Fruit fly (Drosophila melanogaster) whole organism, embryonic: ENCODE data around the gene Theg.

Experiments
- CG10959 ChIP-seq: fragments of 200-800 bp; sonication (Bioruptor generic); IDR thresholded peaks from 2 replicates; pipeline ENCODE4 v1.3.6; 2022; ENCODE audit warnings: missing biosample characterization, missing genetic modification characterization
- CG11085 ChIP-seq: fragments of 200-800 bp; sonication (Bioruptor generic); IDR thresholded peaks from 2 replicates; pipeline ENCODE4 v1.3.6; 2022; ENCODE audit warnings: missing biosample characterization, missing genetic modification characterization
- CG12744 ChIP-seq: fragments of 200-800 bp; sonication (Bioruptor generic); optimal IDR thresholded peaks from 2 replicates; lab custom pipeline; 2016; ENCODE audit warnings: missing biosample characterization, missing genetic modification characterization
- CG13775 ChIP-seq: fragments of 200-800 bp; sonication (Bioruptor generic); optimal IDR thresholded peaks from 3 replicates; lab custom pipeline; 2017; ENCODE audit warnings: missing biosample characterization, mild to moderate bottlenecking, missing genetic modification characterization
- CG15269 ChIP-seq: fragments of 200-800 bp; sonication (Bioruptor generic); optimal IDR thresholded peaks from 2 replicates; lab custom pipeline; 2018; ENCODE audit warnings: missing biosample characterization, mild to moderate bottlenecking, missing genetic modification characterization, moderate library complexity
- CG15696 ChIP-seq: fragments of 200-800 bp; sonication (Bioruptor generic); optimal IDR thresholded peaks from 2 replicates; lab custom pipeline; 2019; ENCODE audit warnings: missing biosample characterization, mild to moderate bottlenecking, missing genetic modification characterization, moderate library complexity
- CG16815 ChIP-seq: fragments of 200-800 bp; sonication (Bioruptor generic); optimal IDR thresholded peaks from 3 replicates; lab custom pipeline; 2017; ENCODE audit warnings: missing biosample characterization, mild to moderate bottlenecking, missing genetic modification characterization
- CG31441 ChIP-seq: fragments of 200-800 bp; sonication (Bioruptor generic); IDR thresholded peaks from 2 replicates; pipeline ENCODE4 v1.3.6; 2022; ENCODE audit warnings: missing biosample characterization, missing genetic modification characterization
- CG32532 ChIP-seq: fragments of 200-800 bp; sonication (Bioruptor generic); IDR thresholded peaks from 2 replicates; pipeline ENCODE4 v1.3.6; 2022; ENCODE audit warnings: missing biosample characterization, missing genetic modification characterization
- CG4360 ChIP-seq: fragments of 200-800 bp; sonication (Bioruptor generic); IDR thresholded peaks from 2 replicates; pipeline ENCODE4 v1.3.6; 2022; ENCODE audit warnings: missing biosample characterization, missing genetic modification characterization
- CG6683 ChIP-seq: fragments of 200-800 bp; sonication (Bioruptor generic); optimal IDR thresholded peaks from 2 replicates; lab custom pipeline; 2017; ENCODE audit warnings: missing biosample characterization, mild to moderate bottlenecking, missing genetic modification characterization, missing genetic modification reagents
- CG6813 ChIP-seq: fragments of 200-800 bp; sonication (Bioruptor generic); optimal IDR thresholded peaks from 2 replicates; lab custom pipeline; 2017; ENCODE audit warnings: missing biosample characterization, missing genetic modification characterization, mild to moderate bottlenecking, moderate library complexity, missing genetic modification reagents
- CG7928 ChIP-seq: fragments of 200-800 bp; sonication (Bioruptor generic); optimal IDR thresholded peaks from 2 replicates; lab custom pipeline; 2017; ENCODE audit warnings: missing biosample characterization, mild to moderate bottlenecking, missing genetic modification characterization
- Chrac-16 ChIP-seq: fragments of 200-800 bp; sonication (Bioruptor generic); optimal IDR thresholded peaks from 3 replicates; lab custom pipeline; 2016; ENCODE audit warnings: missing biosample characterization, missing genetic modification characterization
- Dbx ChIP-seq: fragments of 200-800 bp; sonication (Bioruptor generic); IDR thresholded peaks from 3 replicates; pipeline ENCODE4 v1.3.6; 2022; ENCODE audit warnings: missing biosample characterization, missing genetic modification characterization
- Dfd ChIP-seq, 2 experiments: fragments of >200 bp; optimal IDR thresholded peaks; 2 replicates each; lab custom pipeline; 2017; ENCODE audit warnings: missing biosample characterization in 2 of 2, missing genetic modification characterization in 2 of 2
- Dref ChIP-seq: fragments of 200-800 bp; sonication (Bioruptor generic); IDR thresholded peaks from 2 replicates; pipeline ENCODE4 v1.3.6; 2022; ENCODE audit warnings: missing biosample characterization, missing genetic modification characterization
- HHEX ChIP-seq: fragments of 200-800 bp; sonication (Bioruptor generic); optimal IDR thresholded peaks from 3 replicates; lab custom pipeline; 2017; ENCODE audit warnings: missing biosample characterization, mild to moderate bottlenecking, missing genetic modification characterization, missing genetic modification reagents
- HLH3B ChIP-seq: fragments of 200-800 bp; sonication (Bioruptor generic); IDR thresholded peaks from 2 replicates; pipeline ENCODE4 v1.3.6; 2022; ENCODE audit warnings: missing biosample characterization, missing genetic modification characterization
- Hr51 ChIP-seq, 2 experiments: fragments of 200-800 bp; sonication (Bioruptor generic); optimal IDR thresholded peaks; 2 replicates in 1 of 2; 3 replicates in 1 of 2; lab custom pipeline; 2016 to 2018; ENCODE audit warnings: missing biosample characterization in 2 of 2, missing genetic modification characterization in 2 of 2, mild to moderate bottlenecking in 1 of 2, moderate library complexity in 1 of 2
- Jarid2 ChIP-seq: fragments of 200-800 bp; sonication (Bioruptor generic); optimal IDR thresholded peaks from 3 replicates; lab custom pipeline; 2017; ENCODE audit warnings: mild to moderate bottlenecking, missing biosample characterization, missing genetic modification reagents, missing genetic modification characterization
- Mad ChIP-seq: fragments of 200-800 bp; sonication (Bioruptor generic); optimal IDR thresholded peaks from 2 replicates; lab custom pipeline; 2016; ENCODE audit warnings: missing biosample characterization, missing genetic modification characterization
- NFAT ChIP-seq: fragments of 200-800 bp; sonication (Bioruptor generic); IDR thresholded peaks from 2 replicates; pipeline ENCODE4 v1.3.6; 2022; ENCODE audit warnings: missing biosample characterization, missing genetic modification characterization
- Nf-YB ChIP-seq: fragments of 200-800 bp; sonication (Bioruptor generic); optimal IDR thresholded peaks from 3 replicates; lab custom pipeline; 2019; ENCODE audit warnings: missing biosample characterization, mild to moderate bottlenecking, missing genetic modification characterization, moderate library complexity
- NfI ChIP-seq: fragments of 200-800 bp; sonication (Bioruptor generic); optimal IDR thresholded peaks from 3 replicates; lab custom pipeline; 2018; ENCODE audit warnings: missing biosample characterization, mild to moderate bottlenecking, missing genetic modification characterization, moderate library complexity
- Scr ChIP-seq: fragments of 200-800 bp; sonication (Bioruptor generic); IDR thresholded peaks from 2 replicates; pipeline ENCODE4 v1.3.6; 2022; ENCODE audit warnings: missing biosample characterization, missing genetic modification characterization; ENCODE audit not compliant: partially characterized antibody
- Six4 ChIP-seq: fragments of 200-800 bp; sonication (Bioruptor generic); optimal IDR thresholded peaks from 2 replicates; lab custom pipeline; 2016; ENCODE audit warnings: missing biosample characterization, missing genetic modification characterization
- ash1 ChIP-seq: fragments of 200-800 bp; sonication (Bioruptor generic); optimal IDR thresholded peaks from 2 replicates; lab custom pipeline; 2018; ENCODE audit warnings: missing biosample characterization, mild to moderate bottlenecking, missing genetic modification characterization
- chinmo ChIP-seq: fragments of 200-800 bp; sonication (Bioruptor generic); IDR thresholded peaks from 4 replicates; pipeline ENCODE4 v1.3.6; 2022; ENCODE audit warnings: missing biosample characterization, missing genetic modification characterization; ENCODE audit not compliant: partially characterized antibody
- cwo ChIP-seq: fragments of 200-800 bp; sonication (Bioruptor generic); optimal IDR thresholded peaks from 3 replicates; lab custom pipeline; 2017; ENCODE audit warnings: missing biosample characterization, missing genetic modification characterization, mild to moderate bottlenecking, moderate library complexity, missing genetic modification reagents
- da ChIP-seq: fragments of 200-800 bp; sonication (Bioruptor generic); optimal IDR thresholded peaks from 2 replicates; lab custom pipeline; 2016; ENCODE audit warnings: missing biosample characterization, missing genetic modification characterization
- fru ChIP-seq: fragments of >200 bp; optimal IDR thresholded peaks from 2 replicates; lab custom pipeline; 2017
- gcm2 ChIP-seq: fragments of 200-800 bp; sonication (Bioruptor generic); optimal IDR thresholded peaks from 2 replicates; lab custom pipeline; 2016; ENCODE audit warnings: missing biosample characterization, missing genetic modification characterization
- gt ChIP-seq: fragments of 200-800 bp; sonication (Bioruptor generic); IDR thresholded peaks from 2 replicates; pipeline ENCODE4 v1.3.6; 2022; ENCODE audit warnings: missing biosample characterization, missing genetic modification characterization
- ham ChIP-seq: fragments of 200-800 bp; sonication (Bioruptor generic); IDR thresholded peaks from 2 replicates; pipeline ENCODE4 v1.3.6; 2022; ENCODE audit warnings: missing biosample characterization, missing genetic modification characterization
- hb ChIP-seq: fragments of 200-800 bp; sonication (Bioruptor generic); IDR thresholded peaks from 3 replicates; pipeline ENCODE4 v1.3.6; 2022; ENCODE audit warnings: missing biosample characterization, missing genetic modification characterization; ENCODE audit not compliant: partially characterized antibody
- jing ChIP-seq: fragments of 200-800 bp; sonication (Bioruptor generic); optimal IDR thresholded peaks from 2 replicates; lab custom pipeline; 2018; ENCODE audit warnings: missing biosample characterization, mild to moderate bottlenecking, missing genetic modification characterization
- lola ChIP-seq, 3 experiments: fragments of >200 bp in 2 of 3; fragments of 200-800 bp in 1 of 3; sonication (Bioruptor generic) in 1 of 3; optimal IDR thresholded peaks; 2 replicates each; lab custom pipeline; 2017 to 2019; ENCODE audit warnings: missing biosample characterization in 3 of 3, missing genetic modification characterization in 3 of 3, mild to moderate bottlenecking in 1 of 3, moderate library complexity in 1 of 3
- luna ChIP-seq: fragments of 200-800 bp; sonication (Bioruptor generic); optimal IDR thresholded peaks from 2 replicates; lab custom pipeline; 2016; ENCODE audit warnings: missing biosample characterization, missing genetic modification characterization
- mam ChIP-seq: fragments of 200-800 bp; sonication (Bioruptor generic); optimal IDR thresholded peaks from 3 replicates; lab custom pipeline; 2016; ENCODE audit warnings: missing biosample characterization, missing genetic modification characterization
- nerfin-1 ChIP-seq: fragments of 200-800 bp; sonication (Bioruptor generic); optimal IDR thresholded peaks from 3 replicates; lab custom pipeline; 2019; ENCODE audit warnings: missing biosample characterization, mild to moderate bottlenecking, missing genetic modification characterization, moderate library complexity
- nerfin-2 ChIP-seq: fragments of 200-800 bp; sonication (Bioruptor generic); IDR thresholded peaks from 2 replicates; pipeline ENCODE4 v1.3.6; 2022; ENCODE audit warnings: missing biosample characterization, missing genetic modification characterization; ENCODE audit not compliant: partially characterized antibody
- psq ChIP-seq: fragments of 200-800 bp; sonication (Bioruptor generic); optimal IDR thresholded peaks from 2 replicates; lab custom pipeline; 2017; ENCODE audit warnings: missing biosample characterization, missing genetic modification characterization
- sim ChIP-seq: fragments of 200-800 bp; sonication (Bioruptor generic); IDR thresholded peaks from 2 replicates; pipeline ENCODE4 v1.3.6; 2022; ENCODE audit warnings: missing biosample characterization, missing genetic modification characterization
- sima ChIP-seq: fragments of 200-800 bp; sonication (Bioruptor generic); optimal IDR thresholded peaks from 2 replicates; lab custom pipeline; 2016; ENCODE audit warnings: missing biosample characterization, missing genetic modification characterization
- sna ChIP-seq: fragments of 200-800 bp; sonication (Bioruptor generic); IDR thresholded peaks from 2 replicates; pipeline ENCODE4 v1.3.6; 2022; ENCODE audit warnings: missing biosample characterization, missing genetic modification characterization; ENCODE audit not compliant: partially characterized antibody
- toy ChIP-seq: fragments of 200-800 bp; sonication (Bioruptor generic); IDR thresholded peaks from 2 replicates; pipeline ENCODE4 v1.3.6; 2022; ENCODE audit warnings: missing biosample characterization, missing genetic modification characterization
- twi ChIP-seq: fragments of 200-800 bp; optimal IDR thresholded peaks from 2 replicates; lab custom pipeline; 2019; ENCODE audit warnings: missing biosample characterization, mild to moderate bottlenecking, missing genetic modification characterization, moderate library complexity
- zen ChIP-seq: fragments of 200-800 bp; sonication (Bioruptor generic); optimal IDR thresholded peaks from 3 replicates; lab custom pipeline; 2018; ENCODE audit warnings: missing biosample characterization, mild to moderate bottlenecking, missing genetic modification characterization, moderate library complexity

The Theg gene

dm6 chr3R:22018777-22019420 lies 4.4 kb downstream of the Theg start, which contains the start of gene Idh3b (continued):
- no peak for TF ChIP-seq CG15696
- peak; percentile 60 for TF ChIP-seq Jarid2 (GFP tag; lab: Kevin White, UChicago)
- no peak for TF ChIP-seq jing
- no peak for TF ChIP-seq Dref (GFP tag; lab: Robert Waterston, UW)
- peak; percentile 91; the same call in 3 of the 4 replicates for TF ChIP-seq chinmo
- TF ChIP-seq fru: no peak
- peak; percentile 40 for TF ChIP-seq gcm2 (GFP tag; lab: Kevin White, UChicago)
- no peak for TF ChIP-seq HHEX
- peak in 1 of 2 experiments; percentile 64 for TF ChIP-seq Hr51 (GFP tag; optimal IDR thresholded peaks at IDR 0.05; lab: Kevin White, UChicago)
- TF ChIP-seq NfI (GFP tag; lab: Kevin White, UChicago): no peak
- TF ChIP-seq CG4360 (GFP tag; lab: Robert Waterston, UW): no peak
- TF ChIP-seq CG16815 (GFP tag; lab: Kevin White, UChicago): peak; percentile 12
- TF ChIP-seq ham: no peak
- no peak for TF ChIP-seq toy (GFP tag; lab: Robert Waterston, UW)
- TF ChIP-seq CG15269 (tag; lab: Kevin White, UChicago): no peak
- TF ChIP-seq nerfin-2: peak; percentile 72
- peak; percentile 84; the same call in 1 of the 2 replicates for TF ChIP-seq NFAT (GFP tag; lab: Robert Waterston, UW)
- no peak for TF ChIP-seq CG13775 (GFP tag; lab: Kevin White, UChicago)
- TF ChIP-seq Six4 (GFP tag; lab: Kevin White, UChicago): no peak
- TF ChIP-seq gt: no peak
- TF ChIP-seq sima (GFP tag; lab: Kevin White, UChicago): no peak
- no peak for TF ChIP-seq ash1 (GFP tag; lab: Kevin White, UChicago)
- no peak for TF ChIP-seq lola (GFP tag; optimal IDR thresholded peaks at IDR 0.05; lab: Kevin White, UChicago)
- peak; percentile 53 for TF ChIP-seq zen (tag; lab: Kevin White, UChicago)
- TF ChIP-seq CG11085 (GFP tag; lab: Robert Waterston, UW): no peak; the same call in 1 of the 2 replicates
- peak; percentile 76 for TF ChIP-seq mam (GFP tag; lab: Kevin White, UChicago)
- no peak for TF ChIP-seq da
- TF ChIP-seq hb (GFP tag; lab: Robert Waterston, UW): peak; percentile 80
- TF ChIP-seq CG6683 (GFP tag; lab: Kevin White, UChicago): no peak
- TF ChIP-seq Dbx (GFP tag; lab: Robert Waterston, UW): no peak
- TF ChIP-seq CG12744 (GFP tag; lab: Kevin White, UChicago): peak; percentile 61
- no peak for TF ChIP-seq cwo (GFP tag; lab: Kevin White, UChicago)
- peak; percentile 98 for TF ChIP-seq CG7928
- peak; percentile 85 for TF ChIP-seq CG32532 (GFP tag; lab: Robert Waterston, UW)
- TF ChIP-seq Mad: peak; percentile 68
- no peak for TF ChIP-seq Dfd (GFP tag; optimal IDR thresholded peaks at IDR 0.05; lab: Kevin White, UChicago)
- TF ChIP-seq Chrac-16 (GFP tag; lab: Kevin White, UChicago): peak; percentile 69
- no peak; the same call in 1 of the 2 replicates for TF ChIP-seq HLH3B (GFP tag; lab: Robert Waterston, UW)
- TF ChIP-seq CG31441 (GFP tag; lab: Robert Waterston, UW): no peak
- no peak for TF ChIP-seq nerfin-1
- no peak for TF ChIP-seq Nf-YB (GFP tag; lab: Kevin White, UChicago)
- no peak for TF ChIP-seq CG6813 (GFP tag; lab: Kevin White, UChicago)
- peak; percentile 15; the same call in 1 of the 2 replicates for TF ChIP-seq CG10959 (GFP tag; lab: Robert Waterston, UW)
- no peak for TF ChIP-seq twi (tag; lab: Kevin White, UChicago)
- peak; percentile 53 for TF ChIP-seq luna
- no peak for TF ChIP-seq psq (GFP tag; lab: Kevin White, UChicago)
- peak; percentile 93 for TF ChIP-seq Scr
- no peak for TF ChIP-seq sim
- peak; percentile 95 for TF ChIP-seq sna (GFP tag; lab: Robert Waterston, UW)
